Worm (Caenorhabditis elegans) whole organism, L4 larva: Measurements from ENCODE around the gene Y42G9A.2.

ENCODE experiments used
- F26F4.8 ChIP-seq: fragments of 200-800 bp; sonication (Bioruptor generic); conservative IDR thresholded peaks from 2 replicates; pipeline ENCODE4 v1.3.6; 2022; ENCODE audit warnings: missing genetic modification characterization, missing compliant biosample characterization
- F37D6.2 ChIP-seq: sonication (generic microtip); optimal IDR thresholded peaks from 2 replicates; lab custom pipeline; 2016; ENCODE audit warnings: mild to moderate bottlenecking, missing genetic modification characterization, missing compliant biosample characterization
- F44E2.7 ChIP-seq: fragments of 200-800 bp; sonication (Bioruptor generic); IDR thresholded peaks from 2 replicates; pipeline ENCODE4 v2.1.2; 2022; ENCODE audit warnings: missing genetic modification characterization, missing compliant biosample characterization
- F49E8.2 ChIP-seq: sonication (generic microtip); optimal IDR thresholded peaks from 2 replicates; lab custom pipeline; 2016; ENCODE audit warnings: missing compliant biosample characterization, mild to moderate bottlenecking, missing genetic modification characterization, borderline replicate concordance
- R02D3.7 ChIP-seq: fragments of 150-350 bp; sonication (generic microtip); optimal IDR thresholded peaks from 3 replicates; lab custom pipeline; 2014; ENCODE audit warnings: missing biosample characterization, missing genetic modification characterization
- Y105C5A.15 ChIP-seq: fragments of 200-800 bp; sonication (Bioruptor generic); IDR thresholded peaks from 2 replicates; pipeline ENCODE4 v1.3.6; 2022; ENCODE audit warnings: missing genetic modification characterization, missing compliant biosample characterization
- Y75B8A.6 ChIP-seq: fragments of 200-800 bp; sonication (Bioruptor generic); IDR thresholded peaks from 2 replicates; pipeline ENCODE4 v1.3.6; 2022; ENCODE audit warnings: missing genetic modification reagents, missing genetic modification characterization, missing compliant biosample characterization
- ZK546.5 ChIP-seq, 2 experiments: sonication (generic microtip); optimal IDR thresholded peaks; 2 replicates each; lab custom pipeline; 2017; ENCODE audit warnings: missing biosample characterization in 2 of 2, missing genetic modification characterization in 2 of 2
- ama-1 ChIP-seq: fragments of 150-350 bp; optimal IDR thresholded peaks from 2 replicates; lab custom pipeline; 2014; ENCODE audit warnings: inconsistent platforms, mixed read lengths
- ceh-20 ChIP-seq: fragments of 200-800 bp; sonication (Bioruptor generic); IDR thresholded peaks from 2 replicates; pipeline ENCODE4 v1.3.6; 2022; ENCODE audit warnings: missing genetic modification reagents, missing genetic modification characterization, missing compliant biosample characterization
- ceh-62 ChIP-seq: sonication (generic microtip); optimal IDR thresholded peaks from 2 replicates; lab custom pipeline; 2017; ENCODE audit warnings: missing biosample characterization, missing genetic modification characterization
- ceh-82 ChIP-seq: sonication (generic microtip); optimal IDR thresholded peaks from 2 replicates; lab custom pipeline; 2017; ENCODE audit warnings: missing biosample characterization, missing genetic modification characterization
- dmd-8 ChIP-seq: fragments of 200-800 bp; sonication (Bioruptor generic); IDR thresholded peaks from 2 replicates; pipeline ENCODE4 v1.3.6; 2022; ENCODE audit warnings: missing genetic modification characterization, missing compliant biosample characterization
- dpl-1 ChIP-seq: fragments of 150-350 bp; optimal IDR thresholded peaks from 2 replicates; lab custom pipeline; 2014; ENCODE audit warnings: missing biosample characterization, missing genetic modification reagents, missing genetic modification characterization
- dve-1 ChIP-seq: sonication (generic microtip); optimal IDR thresholded peaks from 2 replicates; lab custom pipeline; 2017; ENCODE audit warnings: antibody characterized with exemption, mild to moderate bottlenecking, missing genetic modification characterization, missing compliant biosample characterization; ENCODE audit not compliant: insufficient read depth
- fos-1 ChIP-seq: fragments of 150-350 bp; optimal IDR thresholded peaks from 2 replicates; lab custom pipeline; 2014; ENCODE audit warnings: missing biosample characterization, missing genetic modification characterization
- gei-8 ChIP-seq: fragments of 200-800 bp; sonication (Bioruptor generic); optimal IDR thresholded peaks from 2 replicates; lab custom pipeline; 2018; ENCODE audit warnings: mild to moderate bottlenecking, missing genetic modification characterization, missing compliant biosample characterization
- lin-13 ChIP-seq: fragments of 150-350 bp; optimal IDR thresholded peaks from 2 replicates; lab custom pipeline; 2014; ENCODE audit warnings: missing biosample characterization, missing genetic modification reagents, missing genetic modification characterization
- lir-3 ChIP-seq: sonication (generic microtip); optimal IDR thresholded peaks from 2 replicates; lab custom pipeline; 2016; ENCODE audit warnings: mild to moderate bottlenecking, missing genetic modification characterization, missing compliant biosample characterization
- mdl-1 ChIP-seq, 2 experiments: fragments of 150-350 bp in 1 of 2; sonication (generic microtip) in 1 of 2; optimal IDR thresholded peaks; 2 replicates each; lab custom pipeline; 2014 to 2017; ENCODE audit warnings: missing biosample characterization in 2 of 2, missing genetic modification characterization in 2 of 2
- mxl-2 ChIP-seq: fragments of 200-800 bp; sonication (Bioruptor generic); conservative IDR thresholded peaks from 2 replicates; pipeline ENCODE4 v1.3.6; 2022; ENCODE audit warnings: missing genetic modification reagents, missing genetic modification characterization, missing compliant biosample characterization
- nhr-10 ChIP-seq: fragments of 150-350 bp; optimal IDR thresholded peaks from 2 replicates; lab custom pipeline; 2014; ENCODE audit warnings: missing biosample characterization, missing genetic modification characterization
- nhr-25 ChIP-seq: sonication (generic microtip); optimal IDR thresholded peaks from 2 replicates; lab custom pipeline; 2017; ENCODE audit warnings: missing genetic modification characterization, mild to moderate bottlenecking, missing compliant biosample characterization, antibody characterized with exemption, moderate library complexity, borderline replicate concordance; ENCODE audit not compliant: insufficient read depth
- nhr-28 ChIP-seq: fragments of 150-350 bp; optimal IDR thresholded peaks from 2 replicates; lab custom pipeline; 2014; ENCODE audit warnings: missing biosample characterization, missing genetic modification characterization
- nhr-48 ChIP-seq: sonication (generic microtip); optimal IDR thresholded peaks from 2 replicates; lab custom pipeline; 2016; ENCODE audit warnings: mild to moderate bottlenecking, missing genetic modification characterization, missing compliant biosample characterization
- nhr-6 ChIP-seq: fragments of 150-350 bp; optimal IDR thresholded peaks from 2 replicates; lab custom pipeline; 2014; ENCODE audit warnings: missing biosample characterization, missing genetic modification characterization
- nhr-76 ChIP-seq: fragments of 150-350 bp; optimal IDR thresholded peaks from 2 replicates; lab custom pipeline; 2014; ENCODE audit warnings: missing biosample characterization, missing genetic modification characterization
- nhr-77 ChIP-seq: fragments of 150-350 bp; optimal IDR thresholded peaks from 2 replicates; lab custom pipeline; 2014; ENCODE audit warnings: missing biosample characterization, missing genetic modification characterization
- php-3 ChIP-seq: fragments of 200-800 bp; sonication (Bioruptor generic); IDR thresholded peaks from 2 replicates; pipeline ENCODE4 v1.3.6; 2022; ENCODE audit warnings: missing genetic modification reagents, missing genetic modification characterization, missing compliant biosample characterization
- rbr-2 ChIP-seq: sonication (generic microtip); optimal IDR thresholded peaks from 2 replicates; lab custom pipeline; 2016; ENCODE audit warnings: missing genotype, missing genetic modification characterization, missing compliant biosample characterization
- sdz-12 ChIP-seq: fragments of 200-800 bp; sonication (Bioruptor generic); optimal IDR thresholded peaks from 2 replicates; lab custom pipeline; 2018; ENCODE audit warnings: mild to moderate bottlenecking, missing genetic modification characterization, missing compliant biosample characterization
- set-16 ChIP-seq: fragments of 200-800 bp; sonication (Bioruptor generic); IDR thresholded peaks from 2 replicates; pipeline ENCODE4 v1.3.6; 2022; ENCODE audit warnings: missing genetic modification reagents, missing genetic modification characterization, missing compliant biosample characterization
- skn-1 ChIP-seq: fragments of 150-350 bp; optimal IDR thresholded peaks from 2 replicates; lab custom pipeline; 2014; ENCODE audit warnings: missing biosample characterization, missing genetic modification characterization
- snpc-4 ChIP-seq: fragments of 150-350 bp; optimal IDR thresholded peaks from 2 replicates; lab custom pipeline; 2014; ENCODE audit warnings: missing biosample characterization, missing genetic modification characterization
- spr-1 ChIP-seq: sonication (generic microtip); optimal IDR thresholded peaks from 2 replicates; lab custom pipeline; 2016; ENCODE audit warnings: mild to moderate bottlenecking, missing genetic modification characterization, missing compliant biosample characterization
- spr-3 ChIP-seq: fragments of 200-800 bp; sonication (Bioruptor generic); optimal IDR thresholded peaks from 2 replicates; lab custom pipeline; 2018; ENCODE audit warnings: mild to moderate bottlenecking, missing genetic modification characterization, missing compliant biosample characterization
- unc-130 ChIP-seq: sonication (generic microtip); optimal IDR thresholded peaks from 2 replicates; lab custom pipeline; 2016; ENCODE audit warnings: missing genetic modification reagents, missing genetic modification characterization, missing compliant biosample characterization
- vab-7 ChIP-seq: fragments of 200-800 bp; sonication (Bioruptor generic); IDR thresholded peaks from 2 replicates; pipeline ENCODE4 v1.3.6; 2022; ENCODE audit warnings: missing genetic modification reagents, missing genetic modification characterization, missing compliant biosample characterization
- zfp-3 ChIP-seq: fragments of 200-800 bp; sonication (Bioruptor generic); conservative IDR thresholded peaks from 2 replicates; pipeline ENCODE4 v1.3.6; 2022; ENCODE audit warnings: missing genetic modification reagents, missing genetic modification characterization, missing compliant biosample characterization
- zip-11 ChIP-seq: fragments of 200-800 bp; sonication (Bioruptor generic); IDR thresholded peaks from 2 replicates; pipeline ENCODE4 v1.3.6; 2022; ENCODE audit warnings: missing genetic modification characterization, missing compliant biosample characterization
- zip-2 ChIP-seq: fragments of 150-350 bp; optimal IDR thresholded peaks from 2 replicates; lab custom pipeline; 2014; ENCODE audit warnings: missing biosample characterization, missing genetic modification characterization

Y42G9A.2 gene

DNA sequence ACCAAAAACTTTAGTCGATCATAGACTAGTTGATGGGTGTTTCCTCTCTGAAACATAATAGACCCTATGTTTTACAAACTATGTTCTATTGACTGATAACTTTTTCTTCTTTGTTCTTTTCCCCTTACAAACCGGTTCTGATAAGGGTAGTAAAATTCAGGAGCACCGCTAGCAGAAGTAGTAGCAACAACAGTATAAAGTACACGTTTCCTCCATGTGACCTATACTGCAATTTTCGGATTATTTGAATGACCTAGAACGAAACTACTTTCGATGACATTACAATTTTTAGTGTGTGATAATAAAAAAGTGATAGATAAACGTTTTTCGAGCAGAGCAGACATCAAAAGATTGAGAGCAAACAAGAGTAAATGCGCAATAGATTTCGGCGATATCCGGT, 32.3 kb downstream of the Y42G9A.2 start (continued):
- TF ChIP-seq skn-1 (tag; lab: Kevin White, UChicago) (no peak), ceh-20 (GFP tag; lab: Robert Waterston, UW) (no peak), nhr-6 (tag; lab: Kevin White, UChicago) (no peak), dpl-1 (GFP tag; lab: Kevin White, UChicago) (no peak), dve-1 (tag; lab: Kevin White, UChicago) (peak; percentile 89), nhr-28 (tag; lab: Kevin White, UChicago) (peak; percentile 56), spr-3 (GFP tag; lab: Kevin White, UChicago) (no peak), php-3 (peak; percentile 82), mdl-1 (tag; optimal IDR thresholded peaks at IDR 0.05; lab: Kevin White, UChicago) (peak in 1 of 2 experiments; percentile 64), nhr-48 (tag; lab: Kevin White, UChicago) (peak; percentile 35), spr-1 (no peak), nhr-77 (tag; lab: Kevin White, UChicago) (peak; percentile 20), zip-11 (GFP tag; lab: Robert Waterston, UW) (no peak), unc-130 (GFP tag; lab: Kevin White, UChicago) (no peak), rbr-2 (tag; lab: Kevin White, UChicago) (no peak), lin-13 (GFP tag; lab: Kevin White, UChicago) (no peak), gei-8 (no peak), ceh-82 (tag; lab: Kevin White, UChicago) (no peak), zip-2 (no peak), ama-1 (lab: Kevin White, UChicago) (no peak), vab-7 (no peak), dmd-8 (GFP tag; lab: Robert Waterston, UW) (no peak), F37D6.2 (tag; lab: Kevin White, UChicago) (no peak)

DNA sequence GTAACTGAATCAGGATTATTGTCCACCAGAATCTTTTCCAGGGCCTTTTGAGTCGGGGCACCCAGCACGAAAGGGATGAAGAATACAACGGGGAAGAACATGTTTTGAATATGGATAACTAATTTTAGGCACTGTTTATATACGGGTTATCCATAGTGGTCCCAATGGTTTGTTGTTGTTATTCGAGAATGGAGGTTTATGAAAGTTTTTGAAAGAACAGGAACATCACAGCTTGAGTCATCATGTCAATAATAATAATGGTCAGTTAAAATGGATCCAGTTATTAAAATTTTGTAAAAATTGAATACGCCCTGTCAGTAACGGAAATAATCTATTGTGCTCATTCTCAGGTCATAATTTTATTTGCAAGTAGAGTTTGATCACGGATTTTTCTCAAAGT, 35.1 kb downstream of the Y42G9A.2 start, which contains the start of gene nas-28:
TSS of gene nas-28 (minus strand) at position 101 of the 400 bp plus-strand sequence.
- TF ChIP-seq nhr-25 (tag; lab: Kevin White, UChicago) = no peak

DNA sequence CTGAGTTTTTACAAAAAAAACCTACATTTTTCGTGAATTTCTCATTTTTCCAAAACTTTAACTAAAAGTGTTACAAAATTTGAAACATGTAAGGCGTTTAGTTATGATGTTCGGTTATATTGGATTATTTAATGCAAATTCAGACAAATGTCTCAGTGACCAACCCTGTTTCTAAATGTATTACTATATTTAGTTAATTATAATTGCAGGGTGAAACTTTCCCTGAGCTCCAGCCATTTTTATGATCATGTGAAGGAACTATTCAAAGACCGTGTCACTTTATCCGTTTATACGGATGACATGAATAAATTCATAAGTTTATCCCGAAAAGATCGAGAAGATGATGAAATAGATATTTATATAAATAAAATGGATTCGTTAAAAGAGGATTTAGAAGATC, 42.8 kb downstream of the Y42G9A.2 start, which contains the start of gene C23G10.5:
TSS of gene C23G10.5 (plus strand) at position 301 of the 400 bp plus-strand sequence.
- TF ChIP-seq nhr-28 (tag; lab: Kevin White, UChicago) (no peak), nhr-48 (tag; lab: Kevin White, UChicago) (no peak), set-16 (GFP tag; lab: Robert Waterston, UW) (no peak), snpc-4 (no peak), vab-7 (no peak), F44E2.7 (GFP tag; lab: Robert Waterston, UW) (no peak), spr-1 (no peak), lir-3 (no peak), fos-1 (tag; lab: Kevin White, UChicago) (no peak), nhr-76 (tag; lab: Kevin White, UChicago) (no peak), F26F4.8 (no peak), ZK546.5 (tag; optimal IDR thresholded peaks at IDR 0.05; lab: Kevin White, UChicago) (no peak), nhr-10 (tag; lab: Kevin White, UChicago) (no peak), sdz-12 (GFP tag; lab: Kevin White, UChicago) (no peak), Y105C5A.15 (GFP tag; lab: Robert Waterston, UW) (no peak)

DNA sequence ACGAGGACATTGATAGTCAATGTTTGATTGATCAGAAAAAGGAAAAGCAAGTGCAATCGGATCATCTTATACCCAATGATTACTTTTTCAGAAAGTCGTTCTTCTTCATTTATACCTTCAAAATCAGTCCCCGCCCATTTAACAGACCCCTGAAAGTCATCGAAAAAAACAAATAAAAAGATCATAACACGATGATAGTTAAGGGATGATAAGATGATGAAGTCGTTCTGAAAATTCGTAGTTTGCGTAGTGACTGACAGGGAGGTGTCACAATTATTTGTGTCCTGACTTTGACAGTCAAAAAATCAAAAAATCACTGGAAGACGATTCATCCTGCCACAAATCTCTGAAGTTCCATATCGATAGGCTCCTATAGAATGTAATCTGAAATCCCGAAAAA, 46.5 kb downstream of the Y42G9A.2 start, which contains the start of gene ugt-66:
TSS of gene ugt-66 (minus strand) at position 101 of the 400 bp plus-strand sequence.
- TF ChIP-seq F49E8.2 (tag; lab: Kevin White, UChicago) (no peak), Y75B8A.6 (no peak), dmd-8 (GFP tag; lab: Robert Waterston, UW) (no peak), ceh-62 (tag; lab: Kevin White, UChicago) (no peak), R02D3.7 (tag; lab: Kevin White, UChicago) (no peak), F44E2.7 (GFP tag; lab: Robert Waterston, UW) (no peak), nhr-48 (tag; lab: Kevin White, UChicago) (no peak), zfp-3 (GFP tag; lab: Robert Waterston, UW) (no peak), Y105C5A.15 (GFP tag; lab: Robert Waterston, UW) (no peak), dpl-1 (GFP tag; lab: Kevin White, UChicago) (no peak), mxl-2 (GFP tag; lab: Robert Waterston, UW) (no peak)
